Fruit fly (Drosophila melanogaster) whole organism, pupa: ENCODE data around the gene NimB5.

Experiments used
- CG10348 ChIP-seq: fragments of 200-800 bp; sonication (Bioruptor generic); IDR thresholded peaks from 2 replicates; pipeline ENCODE4 v1.3.6; 2022; ENCODE audit warnings: missing biosample characterization, missing genetic modification characterization
- CG12605 ChIP-seq: fragments of 200-800 bp; sonication (Bioruptor generic); IDR thresholded peaks from 2 replicates; pipeline ENCODE4 v1.3.6; 2022; ENCODE audit warnings: missing biosample characterization, missing genetic modification characterization
- CG13204 ChIP-seq: fragments of 200-800 bp; sonication (Bioruptor generic); optimal IDR thresholded peaks from 2 replicates; lab custom pipeline; 2018; ENCODE audit warnings: missing biosample characterization, mild to moderate bottlenecking, missing genetic modification characterization, moderate library complexity
- CG14655 ChIP-seq: fragments of 200-800 bp; sonication (Bioruptor generic); optimal IDR thresholded peaks from 3 replicates; lab custom pipeline; 2017; ENCODE audit warnings: mild to moderate bottlenecking, missing biosample characterization, missing genetic modification reagents, missing genetic modification characterization
- CG15710 ChIP-seq: fragments of 200-800 bp; sonication (Bioruptor generic); optimal IDR thresholded peaks from 2 replicates; lab custom pipeline; 2018; ENCODE audit warnings: missing biosample characterization, mild to moderate bottlenecking, missing genetic modification characterization, moderate library complexity
- CG17806 ChIP-seq: fragments of 200-800 bp; sonication (Bioruptor generic); optimal IDR thresholded peaks from 2 replicates; lab custom pipeline; 2018; ENCODE audit warnings: missing biosample characterization, mild to moderate bottlenecking, missing genetic modification characterization, moderate library complexity
- CG32121 ChIP-seq: fragments of 200-800 bp; sonication (Bioruptor generic); IDR thresholded peaks from 2 replicates; pipeline ENCODE4 v1.3.6; 2022; ENCODE audit warnings: missing biosample characterization, missing genetic modification characterization
- CG34367 ChIP-seq: fragments of 200-800 bp; sonication (Bioruptor generic); optimal IDR thresholded peaks from 2 replicates; lab custom pipeline; 2018; ENCODE audit warnings: missing biosample characterization, mild to moderate bottlenecking, missing genetic modification characterization
- CG4496 ChIP-seq: fragments of 200-800 bp; sonication (Bioruptor generic); IDR thresholded peaks from 3 replicates; pipeline ENCODE4 v1.3.6; 2022; ENCODE audit warnings: missing biosample characterization, missing genetic modification characterization
- CG8159 ChIP-seq: fragments of 200-800 bp; sonication (Bioruptor generic); optimal IDR thresholded peaks from 3 replicates; lab custom pipeline; 2018; ENCODE audit warnings: missing biosample characterization, mild to moderate bottlenecking, missing genetic modification characterization, moderate library complexity
- CG8301 ChIP-seq: fragments of 200-800 bp; sonication (Bioruptor generic); optimal IDR thresholded peaks from 2 replicates; lab custom pipeline; 2018; ENCODE audit warnings: missing biosample characterization, mild to moderate bottlenecking, missing genetic modification characterization
- CG9948 ChIP-seq: fragments of 200-800 bp; sonication (Bioruptor generic); optimal IDR thresholded peaks from 2 replicates; lab custom pipeline; 2018; ENCODE audit warnings: missing biosample characterization, mild to moderate bottlenecking, missing genetic modification characterization, moderate library complexity
- D1 ChIP-seq: fragments of 200-800 bp; sonication (Bioruptor generic); optimal IDR thresholded peaks from 2 replicates; lab custom pipeline; 2018; ENCODE audit warnings: missing biosample characterization, mild to moderate bottlenecking, missing genetic modification characterization, moderate library complexity
- EcR ChIP-seq: fragments of 200-800 bp; sonication (Bioruptor generic); optimal IDR thresholded peaks from 3 replicates; lab custom pipeline; 2019; ENCODE audit warnings: missing biosample characterization, missing genetic modification characterization, mild to moderate bottlenecking, moderate library complexity, missing genetic modification reagents
- Ets98B ChIP-seq: fragments of 200-800 bp; sonication (Bioruptor generic); IDR thresholded peaks from 2 replicates; pipeline ENCODE4 v1.3.6; 2022; ENCODE audit warnings: missing biosample characterization, missing genetic modification characterization
- Pif1A ChIP-seq: fragments of 200-800 bp; sonication (Bioruptor generic); optimal IDR thresholded peaks from 3 replicates; lab custom pipeline; 2016; ENCODE audit warnings: missing biosample characterization, missing genetic modification characterization
- Pif1B ChIP-seq: fragments of 200-800 bp; sonication (Bioruptor generic); optimal IDR thresholded peaks from 3 replicates; lab custom pipeline; 2016; ENCODE audit warnings: missing biosample characterization, missing genetic modification characterization
- Snoo ChIP-seq: fragments of 200-800 bp; sonication (Bioruptor generic); optimal IDR thresholded peaks from 3 replicates; lab custom pipeline; 2017; ENCODE audit warnings: missing biosample characterization, mild to moderate bottlenecking, missing genetic modification characterization, inconsistent platforms
- fd96Ca ChIP-seq: fragments of 200-800 bp; sonication (Bioruptor generic); IDR thresholded peaks from 3 replicates; pipeline ENCODE4 v1.3.6; 2022; ENCODE audit warnings: missing biosample characterization, missing genetic modification characterization
- gl ChIP-seq: fragments of 200-800 bp; sonication (Bioruptor generic); optimal IDR thresholded peaks from 2 replicates; lab custom pipeline; 2018; ENCODE audit warnings: missing biosample characterization, mild to moderate bottlenecking, missing genetic modification characterization
- rn ChIP-seq: fragments of 200-800 bp; sonication (Bioruptor generic); IDR thresholded peaks from 2 replicates; pipeline ENCODE4 v1.3.6; 2022; ENCODE audit warnings: missing biosample characterization, missing genetic modification characterization

NimB5 gene

DNA sequence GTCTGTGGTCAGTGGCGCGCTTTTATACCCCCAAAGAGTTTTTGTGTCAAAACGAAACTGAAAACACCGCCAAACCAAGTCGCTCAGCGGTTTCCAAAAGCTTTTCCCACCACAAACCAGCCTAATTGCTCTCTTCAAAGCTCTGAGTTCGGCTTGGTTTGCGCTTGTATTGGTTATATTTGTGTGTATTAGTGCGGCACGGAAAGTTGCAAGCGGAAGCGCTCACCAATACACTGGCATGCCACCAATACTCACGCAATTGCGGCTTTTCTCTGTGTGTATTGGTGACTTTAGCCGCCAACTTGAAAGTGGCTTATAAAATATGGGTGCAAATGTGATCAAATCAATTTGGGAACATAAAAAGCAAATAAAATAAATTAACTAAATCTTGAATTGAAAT, 22.5 kb upstream of the NimB5 start, which contains the start of gene Vajk3:
TSS of gene Vajk3 (minus strand) at position 1 of the 400 bp plus-strand sequence.
- no peak for TF ChIP-seq CG34367 (tag; lab: Kevin White, UChicago)
- no peak for TF ChIP-seq CG8301 (tag; lab: Kevin White, UChicago)
- peak; percentile 75 for TF ChIP-seq CG4496 (GFP tag; lab: Robert Waterston, UW)

DNA sequence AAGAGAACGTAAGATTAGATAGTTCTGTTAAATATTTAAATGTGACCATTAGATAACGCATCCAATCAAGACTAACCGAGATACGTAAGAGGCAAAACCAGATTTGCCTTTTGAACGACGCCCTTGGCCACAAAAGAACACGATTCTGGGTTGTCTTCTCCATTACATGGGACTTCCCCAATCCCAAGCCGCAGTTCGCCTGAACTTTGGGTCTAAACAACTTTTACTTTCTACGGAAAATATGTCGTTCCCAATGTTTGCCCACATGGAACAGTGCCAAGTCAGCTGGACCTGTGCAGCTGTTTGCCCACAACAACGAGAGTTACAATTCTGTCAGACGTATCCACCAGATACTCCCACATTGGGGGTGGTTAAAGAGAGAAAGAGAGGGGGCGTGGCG, 20.2 kb upstream of the NimB5 start:
- no peak for TF ChIP-seq EcR (GFP tag; lab: Kevin White, UChicago)
- TF ChIP-seq CG15710 (tag; lab: Kevin White, UChicago), result no peak
- TF ChIP-seq gl, result no peak
- TF ChIP-seq Ets98B (GFP tag; lab: Robert Waterston, UW), result no peak
- no peak for TF ChIP-seq CG4496 (GFP tag; lab: Robert Waterston, UW)
- no peak for TF ChIP-seq Pif1A (GFP tag; lab: Kevin White, UChicago)
- no peak for TF ChIP-seq CG8159 (tag; lab: Kevin White, UChicago)
- no peak for TF ChIP-seq CG14655
- TF ChIP-seq CG12605, result no peak
- no peak for TF ChIP-seq CG8301 (tag; lab: Kevin White, UChicago)
- TF ChIP-seq CG17806 (tag; lab: Kevin White, UChicago), result no peak
- no peak for TF ChIP-seq CG10348 (GFP tag; lab: Robert Waterston, UW)
- TF ChIP-seq CG32121 (GFP tag; lab: Robert Waterston, UW), result no peak
- TF ChIP-seq fd96Ca (GFP tag; lab: Robert Waterston, UW), result no peak
- TF ChIP-seq CG13204 (GFP tag; lab: Kevin White, UChicago), result no peak
- TF ChIP-seq CG9948 (tag; lab: Kevin White, UChicago), result no peak
- no peak for TF ChIP-seq Snoo (tag; lab: Kevin White, UChicago)
- TF ChIP-seq D1, result no peak
- TF ChIP-seq rn (GFP tag; lab: Robert Waterston, UW), result no peak
- TF ChIP-seq Pif1B (GFP tag; lab: Kevin White, UChicago), result no peak

DNA sequence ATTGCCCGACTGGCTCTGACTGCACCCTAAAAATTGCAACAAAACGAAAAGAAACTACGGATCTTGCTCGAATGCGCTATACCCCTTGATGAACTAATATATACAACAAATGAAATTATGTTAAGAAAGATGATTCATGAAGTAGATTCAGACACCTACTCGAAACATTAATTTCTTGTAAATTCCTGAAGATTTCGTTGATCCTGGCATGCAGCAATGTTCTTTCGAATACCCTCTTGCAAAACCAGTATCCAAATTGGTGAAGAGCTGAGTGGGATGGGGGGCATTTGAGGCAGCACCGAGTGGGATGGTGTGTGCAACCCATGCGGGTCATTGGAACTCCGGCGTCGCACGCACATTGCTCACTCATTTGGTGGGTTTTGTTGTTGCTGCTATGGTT, 14.2 kb upstream of the NimB5 start:
- TF ChIP-seq CG32121 (GFP tag; lab: Robert Waterston, UW) (peak; percentile 97), rn (GFP tag; lab: Robert Waterston, UW) (peak; percentile 91), CG10348 (GFP tag; lab: Robert Waterston, UW) (peak; percentile 79), Pif1A (GFP tag; lab: Kevin White, UChicago) (peak; percentile 90), gl (peak; percentile 85), Ets98B (GFP tag; lab: Robert Waterston, UW) (peak; percentile 96), CG9948 (tag; lab: Kevin White, UChicago) (peak; percentile 91), EcR (GFP tag; lab: Kevin White, UChicago) (peak; percentile 85), CG14655 (peak; percentile 96), CG8159 (tag; lab: Kevin White, UChicago) (peak; percentile 90), CG13204 (GFP tag; lab: Kevin White, UChicago) (peak; percentile 78), CG17806 (tag; lab: Kevin White, UChicago) (peak; percentile 92), CG4496 (GFP tag; lab: Robert Waterston, UW) (peak; percentile 98), D1 (peak; percentile 59), CG12605 (peak; percentile 94), fd96Ca (GFP tag; lab: Robert Waterston, UW) (peak; percentile 98), CG34367 (tag; lab: Kevin White, UChicago) (peak; percentile 92), Pif1B (GFP tag; lab: Kevin White, UChicago) (peak; percentile 94), CG8301 (tag; lab: Kevin White, UChicago) (peak; percentile 96), Snoo (tag; lab: Kevin White, UChicago) (peak; percentile 97), CG15710 (tag; lab: Kevin White, UChicago) (peak; percentile 93)

DNA sequence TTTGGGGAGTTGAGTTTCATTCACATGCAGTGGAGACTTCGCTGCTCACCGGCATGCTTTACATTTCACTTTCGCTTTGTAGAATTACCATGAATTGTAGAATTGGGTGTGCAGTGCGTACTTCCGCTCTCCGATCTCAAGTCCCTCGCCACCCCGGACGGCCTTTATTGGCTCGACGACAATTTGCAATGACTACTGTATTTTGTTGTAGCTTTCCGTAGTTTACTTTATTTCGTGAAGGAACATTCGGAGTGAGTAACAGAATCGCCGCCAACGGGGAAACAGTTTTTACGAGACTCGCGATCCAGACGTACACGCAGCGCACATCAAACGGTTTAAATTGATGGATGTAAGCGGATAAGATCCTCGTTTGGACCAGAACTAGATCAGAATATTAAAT, 12.7 kb upstream of the NimB5 start, which contains the start of gene NimA:
TSS of gene NimA (plus strand) at position 301 of the 400 bp plus-strand sequence.
- no peak for TF ChIP-seq Snoo (tag; lab: Kevin White, UChicago)
- no peak for TF ChIP-seq D1
- TF ChIP-seq CG13204 (GFP tag; lab: Kevin White, UChicago), result no peak
- TF ChIP-seq CG32121 (GFP tag; lab: Robert Waterston, UW), result no peak; the same call in 1 of the 2 replicates
- TF ChIP-seq, all 21 proteins: peak for 0

DNA sequence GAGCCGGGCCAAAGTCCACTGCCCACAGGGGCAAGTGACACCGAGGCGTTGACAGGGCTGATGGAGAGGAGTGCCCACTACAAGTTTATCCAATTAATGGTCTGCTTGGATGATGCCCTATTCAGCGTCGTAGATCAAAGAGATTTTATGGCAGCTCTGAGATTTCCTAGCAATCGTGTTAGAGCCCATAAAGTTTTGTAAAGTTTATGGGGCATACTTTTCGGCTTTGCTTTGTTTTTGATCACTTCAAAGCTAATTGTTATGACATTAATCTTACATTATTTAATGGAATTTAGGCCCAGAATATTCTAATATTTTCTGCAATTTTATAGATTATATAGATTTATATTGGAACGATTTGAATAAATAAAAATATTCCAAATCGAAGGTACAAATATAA, 9.6 kb upstream of the NimB5 start:
- TF ChIP-seq CG8159 (tag; lab: Kevin White, UChicago) (no peak), CG15710 (tag; lab: Kevin White, UChicago) (no peak), CG17806 (tag; lab: Kevin White, UChicago) (no peak), Pif1B (GFP tag; lab: Kevin White, UChicago) (no peak), CG8301 (tag; lab: Kevin White, UChicago) (no peak), gl (no peak), Snoo (tag; lab: Kevin White, UChicago) (no peak), D1 (no peak), CG12605 (no peak), CG13204 (GFP tag; lab: Kevin White, UChicago) (no peak), rn (GFP tag; lab: Robert Waterston, UW) (no peak), CG9948 (tag; lab: Kevin White, UChicago) (no peak), EcR (GFP tag; lab: Kevin White, UChicago) (no peak)

DNA sequence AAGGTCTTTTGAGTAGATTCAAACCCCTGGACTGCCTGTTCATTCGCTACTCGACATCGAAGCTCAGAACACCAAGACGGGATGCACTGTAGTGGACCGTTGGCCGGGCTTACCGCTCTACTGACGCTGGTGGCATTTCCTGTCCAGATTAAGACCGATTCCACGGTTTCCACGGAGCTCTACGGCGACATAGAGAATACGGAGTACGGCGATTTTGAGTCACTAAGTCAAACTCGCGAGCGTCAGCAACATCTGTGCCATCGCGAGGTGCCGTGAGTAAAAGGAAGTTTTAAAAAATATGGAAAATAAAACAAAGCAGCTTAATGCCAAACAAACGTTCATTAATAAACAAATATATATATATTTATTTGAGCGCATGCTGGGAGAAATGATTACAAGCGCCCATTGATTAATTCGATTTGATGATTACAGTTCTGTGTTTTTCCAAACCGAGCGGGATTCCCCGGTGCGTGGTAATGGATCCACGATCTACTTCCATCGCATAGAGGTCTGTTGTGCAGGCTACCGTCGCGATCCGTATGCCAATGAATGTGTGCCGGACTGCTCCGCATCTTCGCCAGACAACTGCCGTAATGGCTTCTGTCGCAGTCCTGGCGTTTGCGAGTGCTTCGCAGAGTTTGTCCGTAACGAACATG, 6.4 kb upstream of the NimB5 start, which contains the start of gene NimB1:
TSS of gene NimB1 (plus strand) at position 41 of the 656 bp plus-strand sequence.
- no peak for TF ChIP-seq CG34367 (tag; lab: Kevin White, UChicago)
- no peak for TF ChIP-seq CG32121 (GFP tag; lab: Robert Waterston, UW)
- no peak for TF ChIP-seq CG12605
- TF ChIP-seq Pif1B (GFP tag; lab: Kevin White, UChicago), result no peak
- no peak for TF ChIP-seq CG8301 (tag; lab: Kevin White, UChicago)
- no peak for TF ChIP-seq CG4496 (GFP tag; lab: Robert Waterston, UW)
- TF ChIP-seq CG8159 (tag; lab: Kevin White, UChicago), result no peak
- no peak for TF ChIP-seq CG10348 (GFP tag; lab: Robert Waterston, UW)
- TF ChIP-seq D1, result no peak
- TF ChIP-seq CG9948 (tag; lab: Kevin White, UChicago), result no peak
- no peak for TF ChIP-seq Snoo (tag; lab: Kevin White, UChicago)
- no peak for TF ChIP-seq Pif1A (GFP tag; lab: Kevin White, UChicago)
- TF ChIP-seq gl, result no peak
- no peak for TF ChIP-seq CG17806 (tag; lab: Kevin White, UChicago)
- TF ChIP-seq CG13204 (GFP tag; lab: Kevin White, UChicago), result no peak
- no peak for TF ChIP-seq Ets98B (GFP tag; lab: Robert Waterston, UW)
- TF ChIP-seq rn (GFP tag; lab: Robert Waterston, UW), result no peak
- TF ChIP-seq CG15710 (tag; lab: Kevin White, UChicago), result no peak
- no peak for TF ChIP-seq fd96Ca (GFP tag; lab: Robert Waterston, UW)
